Fruit fly (Drosophila melanogaster) whole organism, embryonic: ENCODE measurements around the gene Syt1.
A peak's percentile ranks its signal among the peaks of the same experiment; 100 is the strongest.

Experiments used
- Bdp1 ChIP-seq: fragments of 200-800 bp; sonication (Bioruptor generic); optimal IDR thresholded peaks from 3 replicates; lab custom pipeline; 2016; ENCODE audit warnings: missing biosample characterization, missing genetic modification characterization
- CG10366 ChIP-seq: fragments of 200-800 bp; sonication (Bioruptor generic); IDR thresholded peaks from 2 replicates; pipeline ENCODE4 v1.3.6; 2022; ENCODE audit warnings: missing biosample characterization, missing genetic modification characterization
- CG10959 ChIP-seq: fragments of 200-800 bp; sonication (Bioruptor generic); IDR thresholded peaks from 2 replicates; pipeline ENCODE4 v1.3.6; 2022; ENCODE audit warnings: missing biosample characterization, missing genetic modification characterization
- CG11560 ChIP-seq: fragments of 200-800 bp; sonication (Bioruptor generic); IDR thresholded peaks from 3 replicates; pipeline ENCODE4 v1.3.6; 2022; ENCODE audit warnings: missing biosample characterization, missing genetic modification characterization
- CG11696 ChIP-seq: fragments of 200-800 bp; sonication (Bioruptor generic); IDR thresholded peaks from 2 replicates; pipeline ENCODE4 v1.3.6; 2022; ENCODE audit warnings: missing biosample characterization, missing genetic modification characterization
- CG12219 ChIP-seq: fragments of 200-800 bp; sonication (Bioruptor generic); optimal IDR thresholded peaks from 3 replicates; lab custom pipeline; 2018; ENCODE audit warnings: missing biosample characterization, mild to moderate bottlenecking, missing genetic modification characterization
- CG12236 ChIP-seq: fragments of 200-800 bp; sonication (Bioruptor generic); optimal IDR thresholded peaks from 2 replicates; lab custom pipeline; 2016; ENCODE audit warnings: missing biosample characterization, missing genetic modification characterization
- CG14710 ChIP-seq: fragments of 200-800 bp; sonication (Bioruptor generic); optimal IDR thresholded peaks from 3 replicates; lab custom pipeline; 2019; ENCODE audit warnings: missing biosample characterization, mild to moderate bottlenecking, missing genetic modification characterization, moderate library complexity
- CG15269 ChIP-seq: fragments of 200-800 bp; sonication (Bioruptor generic); optimal IDR thresholded peaks from 2 replicates; lab custom pipeline; 2018; ENCODE audit warnings: missing biosample characterization, mild to moderate bottlenecking, missing genetic modification characterization, moderate library complexity
- CG1603 ChIP-seq: fragments of 200-800 bp; sonication (Bioruptor generic); optimal IDR thresholded peaks from 2 replicates; lab custom pipeline; 2019; ENCODE audit warnings: missing biosample characterization, mild to moderate bottlenecking, missing genetic modification characterization, moderate library complexity
- CG16863 ChIP-seq: fragments of 200-800 bp; sonication (Bioruptor generic); optimal IDR thresholded peaks from 3 replicates; lab custom pipeline; 2016; ENCODE audit warnings: missing biosample characterization, missing genetic modification characterization
- CG17359 ChIP-seq: fragments of 200-800 bp; sonication (Bioruptor generic); optimal IDR thresholded peaks from 3 replicates; lab custom pipeline; 2018; ENCODE audit warnings: missing biosample characterization, mild to moderate bottlenecking, missing genetic modification characterization, moderate library complexity
- CG3163 ChIP-seq: fragments of 200-800 bp; sonication (Bioruptor generic); optimal IDR thresholded peaks from 3 replicates; lab custom pipeline; 2016; ENCODE audit warnings: missing biosample characterization, missing genetic modification characterization
- CG4617 ChIP-seq: fragments of 200-800 bp; sonication (Bioruptor generic); optimal IDR thresholded peaks from 3 replicates; lab custom pipeline; 2016; ENCODE audit warnings: missing biosample characterization, missing genetic modification characterization, borderline replicate concordance
- CG5180 ChIP-seq: fragments of 200-800 bp; sonication (Bioruptor generic); optimal IDR thresholded peaks from 3 replicates; lab custom pipeline; 2017; ENCODE audit warnings: missing biosample characterization, missing genetic modification characterization, mild to moderate bottlenecking, moderate library complexity, missing genetic modification reagents
- CG6689 ChIP-seq: fragments of 200-800 bp; sonication (Bioruptor generic); IDR thresholded peaks from 2 replicates; pipeline ENCODE4 v1.3.6; 2022; ENCODE audit warnings: missing biosample characterization, missing genetic modification characterization
- CG6854 ChIP-seq: fragments of 200-800 bp; sonication (Bioruptor generic); optimal IDR thresholded peaks from 3 replicates; lab custom pipeline; 2017; ENCODE audit warnings: missing biosample characterization, mild to moderate bottlenecking, missing genetic modification characterization
- CG7745 ChIP-seq: fragments of 200-800 bp; sonication (Bioruptor generic); optimal IDR thresholded peaks from 2 replicates; lab custom pipeline; 2018; ENCODE audit warnings: missing biosample characterization, mild to moderate bottlenecking, missing genetic modification characterization, moderate library complexity
- CG9727 ChIP-seq: fragments of 200-800 bp; sonication (Bioruptor generic); optimal IDR thresholded peaks from 3 replicates; lab custom pipeline; 2017; ENCODE audit warnings: missing biosample characterization, mild to moderate bottlenecking, missing genetic modification characterization
- CTCF ChIP-seq: fragments of 200-800 bp; sonication (Bioruptor generic); optimal IDR thresholded peaks from 2 replicates; lab custom pipeline; 2017; ENCODE audit warnings: missing biosample characterization, mild to moderate bottlenecking, missing genetic modification characterization, moderate library complexity
- Doc2 ChIP-seq: fragments of 200-800 bp; sonication (Bioruptor generic); IDR thresholded peaks from 2 replicates; pipeline ENCODE4 v1.3.6; 2022; ENCODE audit warnings: missing biosample characterization, missing genetic modification characterization
- Eip74EF ChIP-seq, 2 experiments: fragments of 200-800 bp in 1 of 2; fragments of >200 bp in 1 of 2; sonication (Bioruptor generic) in 1 of 2; optimal IDR thresholded peaks; 2 replicates each; lab custom pipeline; 2017 to 2019; ENCODE audit warnings: missing biosample characterization in 2 of 2, missing genetic modification characterization in 2 of 2, mild to moderate bottlenecking in 1 of 2, moderate library complexity in 1 of 2
- HLH3B ChIP-seq: fragments of 200-800 bp; sonication (Bioruptor generic); IDR thresholded peaks from 2 replicates; pipeline ENCODE4 v1.3.6; 2022; ENCODE audit warnings: missing biosample characterization, missing genetic modification characterization
- Hr51 ChIP-seq, 2 experiments: fragments of 200-800 bp; sonication (Bioruptor generic); optimal IDR thresholded peaks; 2 replicates in 1 of 2; 3 replicates in 1 of 2; lab custom pipeline; 2016 to 2018; ENCODE audit warnings: missing biosample characterization in 2 of 2, missing genetic modification characterization in 2 of 2, mild to moderate bottlenecking in 1 of 2, moderate library complexity in 1 of 2
- Hr78 ChIP-seq, 2 experiments: fragments of 200-800 bp in 1 of 2; fragments of >200 bp in 1 of 2; sonication (Bioruptor generic) in 1 of 2; optimal IDR thresholded peaks; 2 replicates each; lab custom pipeline; 2017 to 2019; ENCODE audit warnings: missing biosample characterization in 2 of 2, missing genetic modification characterization in 2 of 2, mild to moderate bottlenecking in 1 of 2, moderate library complexity in 1 of 2
- Kr ChIP-seq: fragments of 200-800 bp; sonication (Bioruptor generic); optimal IDR thresholded peaks from 2 replicates; lab custom pipeline; 2017; ENCODE audit warnings: missing biosample characterization, mild to moderate bottlenecking, missing genetic modification characterization
- Med ChIP-seq: fragments of 200-800 bp; sonication (Bioruptor generic); peaks from one replicate; lab custom pipeline; 2016; ENCODE audit warnings: missing biosample characterization, missing genetic modification characterization, mild to moderate bottlenecking, inconsistent platforms, moderate library complexity
- Opbp ChIP-seq: fragments of 200-800 bp; sonication (Bioruptor generic); IDR thresholded peaks from 3 replicates; pipeline ENCODE4 v1.3.6; 2022; ENCODE audit warnings: missing biosample characterization, missing genetic modification characterization; ENCODE audit not compliant: partially characterized antibody
- Scr ChIP-seq: fragments of 200-800 bp; sonication (Bioruptor generic); IDR thresholded peaks from 2 replicates; pipeline ENCODE4 v1.3.6; 2022; ENCODE audit warnings: missing biosample characterization, missing genetic modification characterization; ENCODE audit not compliant: partially characterized antibody
- Sox102F ChIP-seq: fragments of 200-800 bp; sonication (Bioruptor generic); optimal IDR thresholded peaks from 2 replicates; lab custom pipeline; 2018; ENCODE audit warnings: missing biosample characterization, mild to moderate bottlenecking, missing genetic modification characterization, moderate library complexity
- Tbp ChIP-seq: fragments of >200 bp; optimal IDR thresholded peaks from 2 replicates; lab custom pipeline; 2018; ENCODE audit warnings: missing biosample characterization, missing genetic modification characterization
- abd-A ChIP-seq: fragments of 200-800 bp; sonication (Bioruptor generic); optimal IDR thresholded peaks from 3 replicates; lab custom pipeline; 2019; ENCODE audit warnings: missing biosample characterization, mild to moderate bottlenecking, missing genetic modification characterization, moderate library complexity
- bab2 ChIP-seq: fragments of 200-800 bp; sonication (Bioruptor generic); optimal IDR thresholded peaks from 2 replicates; lab custom pipeline; 2016; ENCODE audit warnings: missing biosample characterization, missing genetic modification characterization
- cas ChIP-seq: fragments of 200-800 bp; sonication (Bioruptor generic); IDR thresholded peaks from 2 replicates; pipeline ENCODE4 v1.3.6; 2022; ENCODE audit warnings: missing biosample characterization, missing genetic modification characterization
- ems ChIP-seq: fragments of 200-800 bp; sonication (Bioruptor generic); optimal IDR thresholded peaks from 3 replicates; lab custom pipeline; 2016; ENCODE audit warnings: missing biosample characterization, missing genetic modification characterization
- en ChIP-seq: fragments of 200-800 bp; sonication (Bioruptor generic); optimal IDR thresholded peaks from 2 replicates; lab custom pipeline; 2016; ENCODE audit warnings: missing biosample characterization, missing genetic modification characterization
- fd102C ChIP-seq: fragments of 200-800 bp; sonication (Bioruptor generic); optimal IDR thresholded peaks from 2 replicates; lab custom pipeline; 2018; ENCODE audit warnings: missing biosample characterization, mild to moderate bottlenecking, missing genetic modification characterization, moderate library complexity
- gce ChIP-seq: fragments of 200-800 bp; sonication (Bioruptor generic); IDR thresholded peaks from 3 replicates; pipeline ENCODE4 v1.3.6; 2022; ENCODE audit warnings: missing biosample characterization, missing genetic modification characterization
- gro ChIP-seq: fragments of 200-800 bp; sonication (Bioruptor generic); optimal IDR thresholded peaks from 2 replicates; lab custom pipeline; 2016; ENCODE audit warnings: missing biosample characterization, missing genetic modification characterization
- hb ChIP-seq: fragments of 200-800 bp; sonication (Bioruptor generic); IDR thresholded peaks from 3 replicates; pipeline ENCODE4 v1.3.6; 2022; ENCODE audit warnings: missing biosample characterization, missing genetic modification characterization; ENCODE audit not compliant: partially characterized antibody
- pan ChIP-seq, 4 experiments: fragments of >200 bp in 3 of 4; fragments of 200-800 bp in 1 of 4; sonication (Bioruptor generic) in 1 of 4; optimal IDR thresholded peaks in 3 of 4; IDR thresholded peaks in 1 of 4; 2 replicates each; pipeline versions ENCODE4 v1.3.6 to Lab custom; 2017 to 2022; ENCODE audit warnings: missing biosample characterization in 2 of 4, missing genetic modification characterization in 2 of 4, mixed read lengths in 1 of 4
- sc ChIP-seq, 3 experiments: fragments of >200 bp in 2 of 3; fragments of 200-800 bp in 1 of 3; sonication (Bioruptor generic) in 1 of 3; optimal IDR thresholded peaks; 2 replicates in 2 of 3; 3 replicates in 1 of 3; lab custom pipeline; 2017; ENCODE audit warnings: mild to moderate bottlenecking in 1 of 3, missing biosample characterization in 1 of 3, missing genetic modification characterization in 1 of 3, missing genetic modification reagents in 1 of 3
- sisA ChIP-seq: fragments of 200-800 bp; sonication (Bioruptor generic); IDR thresholded peaks from 2 replicates; pipeline ENCODE4 v1.3.6; 2022; ENCODE audit warnings: missing biosample characterization, missing genetic modification characterization
- sna ChIP-seq: fragments of 200-800 bp; sonication (Bioruptor generic); IDR thresholded peaks from 2 replicates; pipeline ENCODE4 v1.3.6; 2022; ENCODE audit warnings: missing biosample characterization, missing genetic modification characterization; ENCODE audit not compliant: partially characterized antibody
- so ChIP-seq: fragments of 200-800 bp; sonication (Bioruptor generic); IDR thresholded peaks from 3 replicates; pipeline ENCODE4 v1.3.6; 2022; ENCODE audit warnings: missing biosample characterization, missing genetic modification characterization
- sob ChIP-seq: fragments of 200-800 bp; sonication (Bioruptor generic); IDR thresholded peaks from 2 replicates; pipeline ENCODE4 v1.3.6; 2022; ENCODE audit warnings: missing biosample characterization, missing genetic modification characterization
- tup ChIP-seq: fragments of 200-800 bp; sonication (Bioruptor generic); optimal IDR thresholded peaks from 2 replicates; lab custom pipeline; 2016; ENCODE audit warnings: missing biosample characterization, mild to moderate bottlenecking, missing genetic modification characterization, moderate library complexity
- vvl ChIP-seq: fragments of 200-800 bp; sonication (Bioruptor generic); IDR thresholded peaks from 2 replicates; pipeline ENCODE4 v1.3.6; 2022; ENCODE audit warnings: missing biosample characterization, missing genetic modification characterization
- wdn ChIP-seq: fragments of 200-800 bp; sonication (Bioruptor generic); IDR thresholded peaks from 2 replicates; pipeline ENCODE4 v1.3.6; 2022; ENCODE audit warnings: missing biosample characterization, missing genetic modification characterization
- zfh1 ChIP-seq: fragments of 200-800 bp; sonication (Bioruptor generic); IDR thresholded peaks from 3 replicates; pipeline ENCODE4 v1.3.6; 2022; ENCODE audit warnings: missing biosample characterization, missing genetic modification characterization

Syt1 gene

dm6 chr2L:2729882-2730281, 69.9 kb downstream of the Syt1 start (continued):
- TF ChIP-seq sc (optimal IDR thresholded peaks at IDR 0.05; lab: Kevin White, UChicago): no peak
- no peak for TF ChIP-seq sc (GFP tag; optimal IDR thresholded peaks at IDR 0.05; lab: Kevin White, UChicago)
- no peak for TF ChIP-seq CG12236 (GFP tag; lab: Kevin White, UChicago)
- TF ChIP-seq sisA (GFP tag; lab: Robert Waterston, UW): no peak
- TF ChIP-seq sob (GFP tag; lab: Robert Waterston, UW): peak; percentile 53; the same call in 1 of the 2 replicates
- no peak for TF ChIP-seq CG16863 (GFP tag; lab: Kevin White, UChicago)
- peak; percentile 54; the same call in 1 of the 2 replicates for TF ChIP-seq vvl (GFP tag; lab: Robert Waterston, UW)
- TF ChIP-seq CG1603 (tag; lab: Kevin White, UChicago): peak; percentile 6
- no peak for TF ChIP-seq Hr78 (GFP tag; optimal IDR thresholded peaks at IDR 0.05; lab: Kevin White, UChicago)
- no peak for TF ChIP-seq sna
- TF ChIP-seq CG11560: no peak
- TF ChIP-seq Med (GFP tag; lab: Kevin White, UChicago): peak; percentile 91
- TF ChIP-seq pan (optimal IDR thresholded peaks at IDR 0.05; lab: Kevin White, UChicago): no peak
- peak in 1 of 2 experiments; percentile 63 for TF ChIP-seq pan (GFP tag; optimal IDR thresholded peaks at IDR 0.05 in 1 of 2, IDR thresholded peaks at IDR 0.05 in 1 of 2)
- TF ChIP-seq CG10959: no peak
- no peak for TF ChIP-seq tup
- peak; percentile 10 for TF ChIP-seq Sox102F
- TF ChIP-seq so (GFP tag; lab: Robert Waterston, UW): no peak
- no peak for TF ChIP-seq Eip74EF (GFP tag; optimal IDR thresholded peaks at IDR 0.05; lab: Kevin White, UChicago)
- no peak for TF ChIP-seq en (GFP tag; lab: Kevin White, UChicago)
- TF ChIP-seq abd-A (tag; lab: Kevin White, UChicago): no peak
- TF ChIP-seq CG4617 (GFP tag; lab: Kevin White, UChicago): no peak
- peak; percentile 60 for TF ChIP-seq CG15269 (tag; lab: Kevin White, UChicago)
- no peak for TF ChIP-seq CG7745
- no peak for TF ChIP-seq CG3163
- TF ChIP-seq HLH3B: no peak
- no peak for TF ChIP-seq cas (GFP tag; lab: Robert Waterston, UW)
- no peak for TF ChIP-seq gro (GFP tag; lab: Kevin White, UChicago)
- TF ChIP-seq CG12219 (GFP tag; lab: Kevin White, UChicago): no peak
- no peak for TF ChIP-seq CG14710
- no peak for TF ChIP-seq Opbp
- TF ChIP-seq CG5180 (GFP tag; lab: Kevin White, UChicago): no peak
- peak; percentile 43 for TF ChIP-seq CG17359 (tag; lab: Kevin White, UChicago)
- TF ChIP-seq CG6689 (GFP tag; lab: Robert Waterston, UW): no peak
- TF ChIP-seq Kr (GFP tag; lab: Kevin White, UChicago): no peak
- TF ChIP-seq zfh1 (GFP tag; lab: Robert Waterston, UW): no peak; the same call in 2 of the 3 replicates
- peak; percentile 35; the same call in 1 of the 2 replicates for TF ChIP-seq wdn (GFP tag; lab: Robert Waterston, UW)
- no peak for TF ChIP-seq Tbp (GFP tag; lab: Kevin White, UChicago)
- TF ChIP-seq CG11696 (GFP tag; lab: Robert Waterston, UW): peak; percentile 62
- TF ChIP-seq Doc2 (GFP tag; lab: Robert Waterston, UW): no peak
- no peak for TF ChIP-seq fd102C
- no peak for TF ChIP-seq CG6854 (GFP tag; lab: Kevin White, UChicago)
- no peak for TF ChIP-seq Bdp1 (GFP tag; lab: Kevin White, UChicago)
- peak in 1 of 2 experiments; percentile 26 for TF ChIP-seq Hr51 (GFP tag; optimal IDR thresholded peaks at IDR 0.05; lab: Kevin White, UChicago)
- TF ChIP-seq CG9727 (GFP tag; lab: Kevin White, UChicago): no peak
- TF ChIP-seq hb (GFP tag; lab: Robert Waterston, UW): no peak
- no peak for TF ChIP-seq Scr
- TF ChIP-seq bab2 (GFP tag; lab: Kevin White, UChicago): no peak
- TF ChIP-seq gce (GFP tag; lab: Robert Waterston, UW): no peak
- no peak for TF ChIP-seq ems (GFP tag; lab: Kevin White, UChicago)
- TF ChIP-seq CG10366 (GFP tag; lab: Robert Waterston, UW): peak; percentile 39; the same call in 1 of the 2 replicates
- no peak for TF ChIP-seq CTCF
